Fruit fly (Drosophila melanogaster): ENCODE measurements around the gene Arp8.

DNA sequence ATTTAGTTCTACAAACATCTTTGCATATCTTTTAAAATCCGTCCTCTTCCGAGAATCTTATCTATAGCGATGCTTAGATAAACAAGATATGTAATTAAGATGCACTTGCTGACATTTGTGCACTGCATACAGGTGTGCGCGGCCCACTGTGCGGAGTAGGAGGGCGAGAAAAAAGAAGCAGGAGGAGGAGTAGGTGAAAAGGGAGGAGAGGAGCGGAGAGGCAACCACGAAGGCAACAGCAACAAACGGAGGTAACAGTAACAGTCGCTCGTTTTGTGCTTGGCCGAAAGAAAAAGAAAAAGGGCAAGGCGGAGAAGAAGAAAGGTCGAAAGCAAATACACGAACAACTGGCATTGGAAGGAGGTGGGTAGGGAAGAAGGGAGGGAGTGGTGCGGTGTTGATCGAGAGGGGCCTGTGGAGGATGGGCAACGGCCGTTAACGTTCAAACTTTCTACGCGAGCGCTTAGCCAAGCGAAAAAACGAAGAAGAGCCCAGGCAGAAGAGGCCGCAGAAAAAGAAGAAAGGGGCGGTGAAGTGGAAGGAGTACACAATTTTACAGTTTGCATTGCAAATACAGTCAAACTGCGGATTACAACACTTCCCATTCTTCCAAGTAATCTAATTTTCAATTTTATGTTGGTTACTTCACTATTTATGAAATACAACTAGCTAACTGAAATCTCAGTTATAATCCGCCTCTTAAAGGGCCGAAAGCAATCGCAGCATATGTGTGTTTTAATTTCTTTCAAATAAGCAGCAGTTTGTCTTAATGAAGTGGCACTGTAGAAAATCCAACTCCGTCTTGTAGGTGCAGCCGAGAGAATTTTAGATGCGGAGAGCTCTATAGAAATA is 28.2 kb downstream of the Arp8 start:
- TF ChIP-seq CG3919 (GFP tag; optimal IDR thresholded peaks at IDR 0.05) (no peak), Blimp-1 (GFP tag; optimal IDR thresholded peaks at IDR 0.05) (no peak), CG10631 (GFP tag; optimal IDR thresholded peaks at IDR 0.05) (no peak), Sox102F (GFP tag; optimal IDR thresholded peaks at IDR 0.05) (no peak), Hr39 (GFP tag; optimal IDR thresholded peaks at IDR 0.05) (no peak), CG31627 (GFP tag; optimal IDR thresholded peaks at IDR 0.05) (no peak), vri (GFP tag; optimal IDR thresholded peaks at IDR 0.05) (no peak), salr (GFP tag; optimal IDR thresholded peaks at IDR 0.05) (no peak), CG7368 (GFP tag; optimal IDR thresholded peaks at IDR 0.05) (no peak), CG11762 (GFP tag; optimal IDR thresholded peaks at IDR 0.05; ENCODE audit: insufficient read depth) (no peak), achi (GFP tag; optimal IDR thresholded peaks at IDR 0.05) (peak; percentile 9), Eip93F (GFP tag; optimal IDR thresholded peaks at IDR 0.05) (no peak)

All from whole organism, prepupa.